Worm (Caenorhabditis elegans) whole organism, L2 larva: ENCODE data around the gene chil-17.

Source experiments
- ZK546.5 ChIP-seq: sonication (generic microtip); optimal IDR thresholded peaks from 2 replicates; lab custom pipeline; 2017; ENCODE audit warnings: missing biosample characterization, missing genetic modification characterization
- blmp-1 ChIP-seq: sonication (generic microtip); optimal IDR thresholded peaks from 2 replicates; lab custom pipeline; 2017; ENCODE audit warnings: missing genetic modification characterization, mild to moderate bottlenecking, missing compliant biosample characterization, antibody characterized with exemption, moderate library complexity; ENCODE audit not compliant: insufficient read depth
- egl-27 ChIP-seq: sonication (generic microtip); optimal IDR thresholded peaks from 3 replicates; lab custom pipeline; 2017; ENCODE audit warnings: missing biosample characterization, missing genetic modification reagents, missing genetic modification characterization
- elt-3 ChIP-seq: sonication (generic microtip); optimal IDR thresholded peaks from 2 replicates; lab custom pipeline; 2017; ENCODE audit warnings: missing biosample characterization, missing genetic modification characterization
- lin-13 ChIP-seq: fragments of 150-350 bp; optimal IDR thresholded peaks from 2 replicates; lab custom pipeline; 2014; ENCODE audit warnings: missing biosample characterization, missing genetic modification reagents, missing genetic modification characterization
- mab-5 ChIP-seq: fragments of 150-350 bp; optimal IDR thresholded peaks from 2 replicates; lab custom pipeline; 2014; ENCODE audit warnings: missing biosample characterization, missing genetic modification characterization
- mbf-1 ChIP-seq: sonication (generic microtip); optimal IDR thresholded peaks from 2 replicates; lab custom pipeline; 2017; ENCODE audit warnings: missing biosample characterization, missing genetic modification characterization
- nhr-237 ChIP-seq: fragments of 150-350 bp; optimal IDR thresholded peaks from 2 replicates; lab custom pipeline; 2014; ENCODE audit warnings: missing biosample characterization, missing genetic modification characterization
- nhr-77 ChIP-seq: fragments of 150-350 bp; optimal IDR thresholded peaks from 2 replicates; lab custom pipeline; 2014; ENCODE audit warnings: missing biosample characterization, missing genetic modification characterization
- sem-4 ChIP-seq: fragments of 150-350 bp; optimal IDR thresholded peaks from 2 replicates; lab custom pipeline; 2014; ENCODE audit warnings: missing biosample characterization, missing genetic modification reagents, missing genetic modification characterization
- snpc-4 ChIP-seq: fragments of 150-350 bp; optimal IDR thresholded peaks from 2 replicates; lab custom pipeline; 2014; ENCODE audit warnings: missing biosample characterization, missing genetic modification characterization
- unc-39 ChIP-seq: fragments of 150-350 bp; optimal IDR thresholded peaks from 2 replicates; lab custom pipeline; 2014; ENCODE audit warnings: missing biosample characterization, missing genetic modification characterization
- unc-55 ChIP-seq: fragments of 150-350 bp; sonication (generic microtip); optimal IDR thresholded peaks from 3 replicates; lab custom pipeline; 2014; ENCODE audit warnings: missing biosample characterization, missing genetic modification reagents, missing genetic modification characterization
- unc-62 ChIP-seq: fragments of 150-350 bp; optimal IDR thresholded peaks from 2 replicates; lab custom pipeline; 2014; ENCODE audit warnings: missing biosample characterization, missing genetic modification reagents, missing genetic modification characterization

DNA sequence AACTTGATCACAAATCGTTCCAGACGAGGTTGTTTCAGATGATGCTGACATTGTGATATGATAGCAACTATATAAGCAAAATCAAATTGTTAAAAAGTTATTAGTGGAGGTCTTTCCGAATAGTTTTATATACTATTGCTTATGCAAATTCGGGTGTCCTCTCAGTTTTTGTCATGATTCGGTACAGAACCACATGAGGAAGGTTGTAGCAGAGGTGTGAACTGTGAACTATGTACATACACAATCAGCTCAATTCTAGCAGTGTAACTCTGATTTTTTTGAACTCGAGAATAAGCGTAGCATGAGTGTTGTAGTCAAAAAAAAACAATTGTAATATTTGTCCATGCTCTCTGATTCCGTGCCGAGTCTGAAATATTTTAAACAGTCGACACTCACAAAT is 36.9 kb downstream of the chil-17 start, which contains the start of gene Y51B9A.6:
- TF ChIP-seq mbf-1 (no peak), nhr-237 (tag; lab: Kevin White, UChicago) (no peak), unc-39 (tag; lab: Kevin White, UChicago) (no peak), blmp-1 (no peak), unc-55 (GFP tag; lab: Kevin White, UChicago) (no peak), snpc-4 (tag; lab: Kevin White, UChicago) (no peak), nhr-77 (tag; lab: Kevin White, UChicago) (no peak), lin-13 (no peak), mab-5 (tag; lab: Kevin White, UChicago) (no peak), elt-3 (tag; lab: Kevin White, UChicago) (no peak), ZK546.5 (tag; lab: Kevin White, UChicago) (no peak), sem-4 (tag; lab: Kevin White, UChicago) (no peak), egl-27 (tag; lab: Kevin White, UChicago) (no peak), unc-62 (no peak)
